Fruit fly (Drosophila melanogaster): ENCODE data around the gene X11Lbeta.

- TF ChIP-seq Dad (GFP tag; optimal IDR thresholded peaks at IDR 0.05) (no peak), ham (GFP tag; IDR thresholded peaks at IDR 0.05) (no peak), dan (GFP tag; IDR thresholded peaks at IDR 0.05) (no peak), CG9932 (GFP tag; IDR thresholded peaks at IDR 0.05) (no peak)
These were observed 46.1 kb upstream of the X11Lbeta start for dm6 chrX:10581476-10581875.
